Worm (Caenorhabditis elegans): ENCODE results near the gene F22F7.8.

DNA sequence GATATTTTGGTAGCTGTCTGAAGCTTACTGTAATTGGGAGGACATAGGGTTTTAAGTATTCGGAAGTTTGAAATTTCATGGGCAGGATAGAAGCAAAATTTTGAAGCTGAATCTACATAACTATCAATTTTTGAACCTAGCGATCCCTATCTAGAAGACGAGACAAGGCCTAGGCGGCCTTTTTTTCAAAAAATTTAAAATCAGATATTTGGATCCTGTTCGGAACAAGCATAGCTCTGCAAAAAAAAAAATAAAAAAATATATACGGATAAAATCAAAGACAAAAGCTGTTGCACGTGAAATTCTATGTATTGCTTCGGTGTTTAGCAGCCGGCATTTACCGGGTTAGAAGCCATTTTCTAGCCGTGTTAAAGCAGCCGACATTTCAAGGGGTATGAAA, 26.6 kb downstream of the F22F7.8 start, which contains the start of gene F36F12.2:
- TF ChIP-seq flt-1 (GFP tag; IDR thresholded peaks at IDR 0.05) (no peak), T22C8.4 (GFP tag; IDR thresholded peaks at IDR 0.05) (no peak), ztf-29 (GFP tag; IDR thresholded peaks at IDR 0.05) (no peak), cog-1 (tag; optimal IDR thresholded peaks at IDR 0.05) (no peak), ztf-23 (GFP tag; IDR thresholded peaks at IDR 0.05) (no peak), ref-1 (GFP tag; conservative IDR thresholded peaks at IDR 0.05) (no peak), tab-1 (GFP tag; IDR thresholded peaks at IDR 0.05) (no peak)

Measured in whole organism, midembryonic.